Fruit fly (Drosophila melanogaster): ENCODE results near the gene CG14298.

The CG14298 gene

DNA sequence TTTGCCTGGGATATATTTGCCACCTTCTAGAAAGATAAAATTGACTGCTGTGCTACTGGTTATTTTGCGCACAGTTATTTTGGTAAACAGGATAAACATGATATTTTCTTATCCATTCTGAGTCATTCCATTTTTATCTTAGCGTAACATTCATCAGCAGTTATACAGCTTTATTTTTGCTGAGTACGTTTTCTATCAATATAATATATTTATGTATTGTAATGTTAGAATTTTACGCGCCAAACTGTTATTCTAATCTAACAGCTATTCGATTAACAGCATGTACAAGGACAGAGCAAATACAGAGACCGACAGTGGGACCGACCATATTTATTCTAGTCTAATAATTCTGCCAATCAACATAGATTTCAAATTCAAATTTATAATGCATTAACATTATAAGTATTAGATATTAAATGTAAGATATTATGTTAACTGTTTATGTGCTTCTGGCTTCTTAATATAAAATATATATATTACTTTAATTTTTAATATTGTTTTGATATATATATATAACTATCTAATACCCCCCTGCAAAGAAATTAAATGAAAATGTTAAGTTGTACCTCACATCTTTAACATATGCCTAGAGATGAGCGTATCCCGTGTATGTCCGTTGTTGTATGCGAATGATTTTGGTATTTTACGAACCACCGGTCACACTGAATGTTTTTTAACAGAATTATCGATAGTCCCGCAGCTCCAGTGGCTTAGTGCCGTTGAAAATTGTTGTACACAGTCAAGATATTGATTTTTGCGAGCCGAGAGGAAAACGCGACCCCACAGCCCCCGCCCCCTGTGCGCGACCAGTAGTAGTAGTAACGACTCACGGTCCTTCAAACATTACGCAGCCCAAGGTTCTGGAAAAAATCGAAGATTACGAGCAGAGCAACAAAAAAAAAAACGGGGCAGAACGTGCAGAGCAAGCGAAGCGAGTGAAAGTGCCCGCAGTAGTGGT lies 30.9 kb downstream of the CG14298 start, which contains the start of gene EndoA (continued):
- TF ChIP-seq nerfin-1 (tag; optimal IDR thresholded peaks at IDR 0.05): peak; percentile 65
- peak; percentile 36 for TF ChIP-seq bigmax (GFP tag; optimal IDR thresholded peaks at IDR 0.05)
- peak; percentile 58 for TF ChIP-seq CG14710 (tag; optimal IDR thresholded peaks at IDR 0.05)
- TF ChIP-seq onecut (GFP tag; IDR thresholded peaks at IDR 0.05): peak; percentile 100
- TF ChIP-seq CG8765 (GFP tag; IDR thresholded peaks at IDR 0.05): no peak
- TF ChIP-seq Sox100B (GFP tag; optimal IDR thresholded peaks at IDR 0.05): peak; percentile 22
- no peak for TF ChIP-seq Mes4 (GFP tag; optimal IDR thresholded peaks at IDR 0.05)
- peak; percentile 23 for TF ChIP-seq zen (tag; optimal IDR thresholded peaks at IDR 0.05)
- peak; percentile 24 for TF ChIP-seq kah (GFP tag; optimal IDR thresholded peaks at IDR 0.05)
- no peak for TF ChIP-seq NC2β (GFP tag; optimal IDR thresholded peaks at IDR 0.05)
- TF ChIP-seq Fer1 (GFP tag; optimal IDR thresholded peaks at IDR 0.05): peak; percentile 58
- TF ChIP-seq CG3281 (GFP tag; optimal IDR thresholded peaks at IDR 0.05): peak; percentile 40
- no peak for TF ChIP-seq run (tag; optimal IDR thresholded peaks at IDR 0.05)
- TF ChIP-seq Nf-YC (tag; optimal IDR thresholded peaks at IDR 0.05): peak; percentile 78
- TF ChIP-seq Trl (optimal IDR thresholded peaks at IDR 0.05): no peak
- no peak for TF ChIP-seq Trl (GFP tag; optimal IDR thresholded peaks at IDR 0.05)
- peak; percentile 61 for TF ChIP-seq Meics (GFP tag; optimal IDR thresholded peaks at IDR 0.05)
- peak; percentile 51 for TF ChIP-seq tin (GFP tag; optimal IDR thresholded peaks at IDR 0.05)
- TF ChIP-seq sim (GFP tag; IDR thresholded peaks at IDR 0.05): no peak
- TF ChIP-seq tgo (GFP tag; IDR thresholded peaks at IDR 0.05): peak; percentile 54
- peak; percentile 78 for TF ChIP-seq stwl (tag; optimal IDR thresholded peaks at IDR 0.05)
- no peak; the same call in 2 of the 3 replicates for TF ChIP-seq otp (GFP tag; IDR thresholded peaks at IDR 0.05)
- peak; percentile 78 for TF ChIP-seq inv (GFP tag; IDR thresholded peaks at IDR 0.05; ENCODE audit: partially characterized antibody)
- TF ChIP-seq CG10267 (tag; optimal IDR thresholded peaks at IDR 0.05): peak; percentile 64
- TF ChIP-seq tio (GFP tag; optimal IDR thresholded peaks at IDR 0.05): no peak
- TF ChIP-seq ken (GFP tag; IDR thresholded peaks at IDR 0.05): no peak
- TF ChIP-seq tll (GFP tag; optimal IDR thresholded peaks at IDR 0.05): peak in 1 of 2 experiments; percentile 34
- no peak for TF ChIP-seq ac (GFP tag; optimal IDR thresholded peaks at IDR 0.05)
- TF ChIP-seq CG17385 (GFP tag; optimal IDR thresholded peaks at IDR 0.05): peak; percentile 15
- TF ChIP-seq CG6791 (GFP tag; IDR thresholded peaks at IDR 0.05; ENCODE audit: partially characterized antibody): peak; percentile 59; the same call in 2 of the 3 replicates
- TF ChIP-seq vfl (GFP tag; optimal IDR thresholded peaks at IDR 0.05): no peak
- peak; percentile 57; the same call in 2 of the 3 replicates for TF ChIP-seq Doc3 (GFP tag; IDR thresholded peaks at IDR 0.05; ENCODE audit: partially characterized antibody)
- peak; percentile 70 for TF ChIP-seq CG1603 (tag; optimal IDR thresholded peaks at IDR 0.05)
- peak; percentile 48 for TF ChIP-seq PHDP (tag; optimal IDR thresholded peaks at IDR 0.05)
- peak; percentile 31; the same call in 1 of the 3 replicates for TF ChIP-seq CG34422 (GFP tag; IDR thresholded peaks at IDR 0.05)
- peak; percentile 35 for TF ChIP-seq Sox102F (GFP tag; optimal IDR thresholded peaks at IDR 0.05)
- peak; percentile 53 for TF ChIP-seq Dp (GFP tag; optimal IDR thresholded peaks at IDR 0.05)
- no peak for TF ChIP-seq odd (GFP tag; optimal IDR thresholded peaks at IDR 0.05)
- TF ChIP-seq Med (GFP tag): peak; percentile 81
- no peak for TF ChIP-seq croc (GFP tag; conservative IDR thresholded peaks at IDR 0.05)
- peak; percentile 55 for TF ChIP-seq bcd (GFP tag; optimal IDR thresholded peaks at IDR 0.05)
- TF ChIP-seq CG2120 (GFP tag; optimal IDR thresholded peaks at IDR 0.05): peak; percentile 61
- TF ChIP-seq CG11695 (GFP tag; IDR thresholded peaks at IDR 0.05): peak; percentile 48; the same call in 2 of the 3 replicates
- TF ChIP-seq crol (GFP tag; IDR thresholded peaks at IDR 0.05): peak; percentile 58
- TF ChIP-seq gem (tag; optimal IDR thresholded peaks at IDR 0.05): peak; percentile 75
- peak; percentile 43 for TF ChIP-seq HmgZ (tag; optimal IDR thresholded peaks at IDR 0.05)
- peak; percentile 25 for TF ChIP-seq CG4820 (GFP tag; optimal IDR thresholded peaks at IDR 0.05)
- no peak for TF ChIP-seq CG6654 (GFP tag; optimal IDR thresholded peaks at IDR 0.05)
